Fruit fly (Drosophila melanogaster): ENCODE results near the gene CG17032.

DNA sequence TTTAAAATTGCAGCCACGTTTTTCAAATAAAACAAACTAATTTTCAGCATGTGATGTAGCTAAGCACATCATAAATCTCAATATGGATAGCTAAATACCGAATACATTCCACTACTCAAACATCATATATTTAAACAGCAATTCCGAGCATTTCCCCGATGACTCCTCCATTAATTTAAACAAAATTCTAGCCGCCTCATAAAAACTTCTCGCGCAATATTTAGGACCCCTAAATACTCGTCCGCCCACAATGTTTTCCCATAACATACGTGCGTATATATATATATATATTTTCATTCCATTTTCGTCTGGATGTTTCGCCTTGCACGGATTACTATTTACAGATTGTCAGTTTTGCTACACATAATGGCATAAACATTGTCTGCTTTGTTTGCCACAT lies 37.4 kb downstream of the CG17032 start:
- TF ChIP-seq sv (GFP tag; optimal IDR thresholded peaks at IDR 0.05) (no peak), dmrt93B (GFP tag; optimal IDR thresholded peaks at IDR 0.05) (no peak), Myc (optimal IDR thresholded peaks at IDR 0.05) (no peak), br (GFP tag; optimal IDR thresholded peaks at IDR 0.05) (no peak), Rel (GFP tag; optimal IDR thresholded peaks at IDR 0.05) (no peak), Rel (tag; optimal IDR thresholded peaks at IDR 0.05) (no peak), Vsx2 (GFP tag; optimal IDR thresholded peaks at IDR 0.05; ENCODE audit: partially characterized antibody) (no peak), lola (GFP tag; optimal IDR thresholded peaks at IDR 0.05) (no peak), h (GFP tag; optimal IDR thresholded peaks at IDR 0.05) (no peak), Abd-B (GFP tag; optimal IDR thresholded peaks at IDR 0.05) (no peak), Dfd (GFP tag; optimal IDR thresholded peaks at IDR 0.05) (no peak), Hnf4 (GFP tag; optimal IDR thresholded peaks at IDR 0.05) (no peak), psq (GFP tag; optimal IDR thresholded peaks at IDR 0.05) (no peak), usp (GFP tag; optimal IDR thresholded peaks at IDR 0.05) (no peak)
